Worm (Caenorhabditis elegans): ENCODE data around the gene jmjd-1.2.

ce11 chrIV:4623852-4624251 is 36.9 kb upstream of the jmjd-1.2 start:
- no peak for TF ChIP-seq ama-1 (optimal IDR thresholded peaks at IDR 0.05)
- no peak for TF ChIP-seq T23F11.4 (GFP tag; optimal IDR thresholded peaks at IDR 0.05)
- no peak for TF ChIP-seq fax-1 (tag; optimal IDR thresholded peaks at IDR 0.05)
- no peak for TF ChIP-seq elt-2 (tag; optimal IDR thresholded peaks at IDR 0.05)
- no peak for TF ChIP-seq nfya-1 (tag; optimal IDR thresholded peaks at IDR 0.05)
